Fruit fly (Drosophila melanogaster) whole organism, embryonic: ENCODE measurements around the gene PolQ.

ENCODE experiments used
- CG12659 ChIP-seq: fragments of 200-800 bp; sonication (Bioruptor generic); optimal IDR thresholded peaks from 3 replicates; lab custom pipeline; 2017; ENCODE audit warnings: mild to moderate bottlenecking, missing biosample characterization, missing genetic modification reagents, missing genetic modification characterization
- CG16815 ChIP-seq: fragments of 200-800 bp; sonication (Bioruptor generic); optimal IDR thresholded peaks from 3 replicates; lab custom pipeline; 2017; ENCODE audit warnings: missing biosample characterization, mild to moderate bottlenecking, missing genetic modification characterization
- CG18599 ChIP-seq: fragments of 200-800 bp; sonication (Bioruptor generic); optimal IDR thresholded peaks from 3 replicates; lab custom pipeline; 2017; ENCODE audit warnings: missing biosample characterization, missing genetic modification characterization, mild to moderate bottlenecking, moderate library complexity, missing genetic modification reagents
- CG2116 ChIP-seq: fragments of 200-800 bp; sonication (Bioruptor generic); optimal IDR thresholded peaks from 3 replicates; lab custom pipeline; 2018; ENCODE audit warnings: missing biosample characterization, mild to moderate bottlenecking, missing genetic modification characterization
- CG30431 ChIP-seq: fragments of 200-800 bp; sonication (Bioruptor generic); optimal IDR thresholded peaks from 2 replicates; lab custom pipeline; 2017; ENCODE audit warnings: missing biosample characterization, missing genetic modification characterization
- CG5953 ChIP-seq: fragments of 200-800 bp; sonication (Bioruptor generic); IDR thresholded peaks from 2 replicates; pipeline ENCODE4 v1.3.6; 2022; ENCODE audit warnings: missing biosample characterization, missing genetic modification characterization
- CG6254 ChIP-seq: fragments of 200-800 bp; sonication (Bioruptor generic); optimal IDR thresholded peaks from 3 replicates; lab custom pipeline; 2017; ENCODE audit warnings: mild to moderate bottlenecking, missing biosample characterization, missing genetic modification reagents, missing genetic modification characterization
- CG8478 ChIP-seq: fragments of >200 bp; optimal IDR thresholded peaks from 2 replicates; lab custom pipeline; 2018
- Lpt ChIP-seq: fragments of >200 bp; optimal IDR thresholded peaks from 2 replicates; lab custom pipeline; 2018; ENCODE audit warnings: missing biosample characterization, missing genetic modification characterization
- dysf ChIP-seq: fragments of 200-800 bp; sonication (Bioruptor generic); IDR thresholded peaks from 3 replicates; pipeline ENCODE4 v1.3.6; 2022; ENCODE audit warnings: missing biosample characterization, missing genetic modification characterization
- eve ChIP-seq, 2 experiments: fragments of >200 bp; optimal IDR thresholded peaks; 2 replicates each; lab custom pipeline; 2017; ENCODE audit warnings: missing biosample characterization in 2 of 2, missing genetic modification characterization in 2 of 2
- tgo ChIP-seq: fragments of 200-800 bp; sonication (Bioruptor generic); IDR thresholded peaks from 3 replicates; pipeline ENCODE4 v1.3.6; 2022; ENCODE audit warnings: missing biosample characterization, missing genetic modification characterization
- tin ChIP-seq: fragments of 200-800 bp; sonication (Bioruptor generic); optimal IDR thresholded peaks from 3 replicates; lab custom pipeline; 2016; ENCODE audit warnings: missing biosample characterization, missing genetic modification characterization
- trh ChIP-seq: fragments of 200-800 bp; sonication (Bioruptor generic); optimal IDR thresholded peaks from 2 replicates; lab custom pipeline; 2016; ENCODE audit warnings: missing biosample characterization, missing genetic modification characterization

DNA sequence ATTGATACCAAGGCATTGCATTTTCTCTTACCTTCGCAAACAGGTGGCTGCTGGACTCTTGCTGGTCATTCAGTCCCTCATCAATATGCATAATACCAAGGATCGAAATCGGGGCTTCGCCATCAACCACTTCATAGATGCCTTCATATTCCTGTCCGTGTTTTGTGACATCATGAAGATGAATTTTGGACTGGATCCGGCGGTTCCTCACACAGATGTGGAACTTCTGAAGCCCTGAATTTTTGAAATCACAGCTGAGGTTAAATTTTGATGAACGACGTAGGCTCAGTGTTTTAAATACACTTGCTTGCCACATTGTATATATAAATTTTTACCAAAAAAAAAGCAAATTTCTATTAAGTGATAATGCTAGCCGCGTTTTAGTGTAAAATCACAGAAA is 15.1 kb downstream of the PolQ start, which contains the start of gene Past1:
- TF ChIP-seq CG18599 (GFP tag; lab: Kevin White, UChicago) (no peak), CG16815 (no peak), dysf (GFP tag; lab: Robert Waterston, UW) (no peak), CG2116 (GFP tag; lab: Kevin White, UChicago) (no peak), CG5953 (GFP tag; lab: Robert Waterston, UW) (no peak), Lpt (GFP tag; lab: Kevin White, UChicago) (no peak), tgo (GFP tag; lab: Robert Waterston, UW) (no peak), tin (GFP tag; lab: Kevin White, UChicago) (no peak), CG8478 (lab: Kevin White, UChicago) (no peak), eve (GFP tag; optimal IDR thresholded peaks at IDR 0.05; lab: Kevin White, UChicago) (no peak), CG12659 (GFP tag; lab: Kevin White, UChicago) (no peak), trh (GFP tag; lab: Kevin White, UChicago) (no peak), CG30431 (no peak), CG6254 (GFP tag; lab: Kevin White, UChicago) (no peak)
